Fruit fly (Drosophila melanogaster): ENCODE data around the gene p.
A peak's percentile ranks its signal among the peaks of the same experiment; 100 is the strongest.

Gene p

DNA sequence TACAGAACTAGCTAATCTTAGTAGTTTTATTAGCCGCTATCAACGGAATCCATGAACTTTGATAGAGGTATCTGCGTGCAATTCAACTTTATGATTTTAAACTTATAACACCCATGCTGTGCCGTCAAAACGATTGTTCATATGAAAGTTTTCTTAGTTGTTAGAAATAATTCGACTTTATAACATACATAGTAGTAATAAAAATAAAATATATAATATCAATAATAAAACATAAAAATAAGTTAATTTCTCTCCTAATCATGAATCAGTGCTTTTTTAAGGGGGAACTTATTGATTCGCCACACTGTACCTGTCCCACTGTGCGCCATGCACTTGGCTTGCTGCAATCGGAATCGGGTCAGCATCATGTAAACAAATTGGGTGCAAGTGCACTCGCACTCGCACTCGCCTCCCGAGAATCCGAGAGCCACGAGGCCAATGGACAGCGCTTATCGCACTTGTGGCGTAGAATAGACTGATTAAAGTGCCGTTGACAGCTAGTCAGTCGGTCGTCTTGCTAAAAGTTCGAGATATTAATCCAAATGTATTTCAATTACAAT is 41.5 kb upstream of the p start:
- TF ChIP-seq Dif (GFP tag; optimal IDR thresholded peaks at IDR 0.05; ENCODE audit: partially characterized antibody): peak; percentile 11
- TF ChIP-seq CG9705 (GFP tag; optimal IDR thresholded peaks at IDR 0.05): no peak
- peak; percentile 4 for TF ChIP-seq Hr83 (GFP tag; optimal IDR thresholded peaks at IDR 0.05; ENCODE audit: poor library complexity, severe bottlenecking)

DNA sequence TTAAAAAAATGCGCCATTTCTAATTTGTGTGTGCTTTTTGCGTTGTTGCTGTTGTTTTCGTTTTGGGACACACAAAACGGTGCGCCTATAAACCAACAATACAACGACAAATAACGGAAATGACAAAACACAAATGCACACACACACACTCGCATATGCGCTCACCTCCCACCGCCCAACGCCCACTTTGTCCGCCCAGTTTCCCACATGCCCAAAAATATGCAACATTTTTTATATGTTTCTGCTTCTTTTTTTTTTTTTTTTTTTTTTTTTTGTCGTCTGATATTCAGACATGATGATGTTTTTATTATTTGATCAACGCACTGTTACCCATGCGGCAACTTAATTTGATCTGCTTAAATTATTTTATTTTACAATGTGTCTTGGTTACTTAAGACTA is 36.7 kb upstream of the p start:
- TF ChIP-seq Hnf4 (GFP tag; optimal IDR thresholded peaks at IDR 0.05) (no peak), h (GFP tag; optimal IDR thresholded peaks at IDR 0.05) (no peak), Vsx2 (GFP tag; optimal IDR thresholded peaks at IDR 0.05; ENCODE audit: partially characterized antibody) (no peak), fru (GFP tag; optimal IDR thresholded peaks at IDR 0.05) (no peak), tai (GFP tag; optimal IDR thresholded peaks at IDR 0.05) (no peak), Sp1 (GFP tag; optimal IDR thresholded peaks at IDR 0.05) (no peak), Mio (GFP tag; optimal IDR thresholded peaks at IDR 0.05) (no peak), CrebA (GFP tag; optimal IDR thresholded peaks at IDR 0.05; ENCODE audit: borderline replicate concordance) (no peak), sage (GFP tag; optimal IDR thresholded peaks at IDR 0.05) (no peak), Jra (GFP tag; optimal IDR thresholded peaks at IDR 0.05) (no peak), OdsH (GFP tag; optimal IDR thresholded peaks at IDR 0.05) (no peak), Hr78 (GFP tag; optimal IDR thresholded peaks at IDR 0.05) (no peak), usp (GFP tag; optimal IDR thresholded peaks at IDR 0.05) (no peak), brk (GFP tag; optimal IDR thresholded peaks at IDR 0.05) (no peak), N (GFP tag; optimal IDR thresholded peaks at IDR 0.05) (no peak), Dif (GFP tag; optimal IDR thresholded peaks at IDR 0.05; ENCODE audit: partially characterized antibody) (no peak), Abd-B (GFP tag; optimal IDR thresholded peaks at IDR 0.05) (no peak)

DNA sequence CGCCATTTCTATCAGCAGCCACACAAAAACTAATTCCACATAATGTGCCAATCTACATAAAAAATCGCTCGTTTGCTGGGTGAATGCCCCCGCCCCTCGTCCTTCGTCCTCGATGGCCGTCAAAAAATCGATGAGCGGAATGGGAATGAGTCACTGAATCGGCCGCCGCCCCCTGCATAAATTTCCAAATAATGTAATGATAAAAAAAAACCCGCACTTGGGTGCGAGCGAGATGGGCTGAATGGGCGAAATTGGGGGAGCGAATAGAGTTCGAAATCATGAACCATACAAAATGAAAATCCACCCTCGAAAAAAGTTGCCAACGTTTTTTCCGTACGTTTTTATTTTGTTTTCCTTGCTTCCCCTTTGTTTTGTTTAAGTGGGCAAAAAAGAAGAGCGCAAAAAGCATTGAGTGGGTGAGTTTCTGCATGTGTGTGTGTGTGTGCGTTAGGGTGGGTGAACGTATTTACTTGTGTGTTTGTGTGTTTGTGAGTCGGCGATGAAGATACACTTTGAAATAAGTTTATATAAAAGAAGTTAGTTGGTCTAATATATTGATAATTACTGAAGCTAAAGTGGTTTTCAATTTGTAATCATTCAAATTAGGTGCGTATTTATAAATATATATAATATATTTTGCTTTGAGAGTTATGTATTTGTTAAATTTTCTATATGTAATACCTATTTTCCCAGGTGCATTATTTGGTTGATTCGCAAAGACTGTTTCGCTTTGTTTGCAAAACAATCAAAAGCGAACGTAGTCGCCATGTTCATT is 35.0 kb upstream of the p start:
- TF ChIP-seq foxo (GFP tag; optimal IDR thresholded peaks at IDR 0.05) (no peak), Rel (GFP tag; optimal IDR thresholded peaks at IDR 0.05) (no peak), Rel (tag; optimal IDR thresholded peaks at IDR 0.05) (no peak), Dif (GFP tag; optimal IDR thresholded peaks at IDR 0.05; ENCODE audit: partially characterized antibody) (no peak), Dfd (GFP tag; optimal IDR thresholded peaks at IDR 0.05) (peak; percentile 68), fru (GFP tag; optimal IDR thresholded peaks at IDR 0.05) (no peak), Vsx2 (GFP tag; optimal IDR thresholded peaks at IDR 0.05; ENCODE audit: partially characterized antibody) (no peak), tai (GFP tag; optimal IDR thresholded peaks at IDR 0.05) (no peak), Mio (GFP tag; optimal IDR thresholded peaks at IDR 0.05) (no peak), GATAd (GFP tag; optimal IDR thresholded peaks at IDR 0.05) (no peak), sage (GFP tag; optimal IDR thresholded peaks at IDR 0.05) (no peak), Sp1 (GFP tag; optimal IDR thresholded peaks at IDR 0.05) (peak; percentile 59), Hr83 (GFP tag; optimal IDR thresholded peaks at IDR 0.05; ENCODE audit: poor library complexity, severe bottlenecking) (no peak)

DNA sequence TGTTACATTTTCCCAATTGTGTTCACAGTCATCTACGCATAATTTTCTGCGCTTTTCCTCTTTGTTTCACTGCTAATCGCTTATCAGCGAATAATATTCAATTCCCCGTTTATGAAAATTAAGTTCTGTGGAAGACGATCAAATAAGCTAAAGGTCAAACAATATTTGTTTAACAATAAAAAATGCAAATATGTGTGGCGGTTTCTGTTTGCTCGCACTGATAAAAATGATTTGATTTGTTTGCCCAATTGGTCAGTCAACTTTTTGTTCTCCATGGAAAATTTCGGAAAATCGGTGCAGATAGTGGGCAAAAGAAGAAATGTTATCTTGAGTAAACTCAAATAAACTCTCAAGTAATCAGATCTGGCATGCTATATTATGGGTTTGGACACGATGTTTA is 34.2 kb upstream of the p start:
- no peak for TF ChIP-seq Rel (GFP tag; optimal IDR thresholded peaks at IDR 0.05)
- no peak for TF ChIP-seq Rel (tag; optimal IDR thresholded peaks at IDR 0.05)
- no peak for TF ChIP-seq rgr (GFP tag; optimal IDR thresholded peaks at IDR 0.05)
- no peak for TF ChIP-seq CG9705 (GFP tag; optimal IDR thresholded peaks at IDR 0.05)
- no peak for TF ChIP-seq Myc (optimal IDR thresholded peaks at IDR 0.05)
- no peak for TF ChIP-seq CG32264 (GFP tag; optimal IDR thresholded peaks at IDR 0.05)
- no peak for TF ChIP-seq Jra (GFP tag; optimal IDR thresholded peaks at IDR 0.05)
- no peak for TF ChIP-seq GATAd (GFP tag; optimal IDR thresholded peaks at IDR 0.05)
- no peak for TF ChIP-seq jim (GFP tag; optimal IDR thresholded peaks at IDR 0.05)
- TF ChIP-seq h (GFP tag; optimal IDR thresholded peaks at IDR 0.05): no peak
- no peak for TF ChIP-seq lola (GFP tag; optimal IDR thresholded peaks at IDR 0.05)
- no peak for TF ChIP-seq pan (optimal IDR thresholded peaks at IDR 0.05)
- no peak for TF ChIP-seq sage (GFP tag; optimal IDR thresholded peaks at IDR 0.05)
- no peak for TF ChIP-seq Abd-B (GFP tag; optimal IDR thresholded peaks at IDR 0.05)
- no peak for TF ChIP-seq Hr83 (GFP tag; optimal IDR thresholded peaks at IDR 0.05; ENCODE audit: poor library complexity, severe bottlenecking)
- TF ChIP-seq dsf (GFP tag; optimal IDR thresholded peaks at IDR 0.05; ENCODE audit: borderline replicate concordance): no peak
- TF ChIP-seq Hnf4 (GFP tag; optimal IDR thresholded peaks at IDR 0.05): no peak
- no peak for TF ChIP-seq sv (GFP tag; optimal IDR thresholded peaks at IDR 0.05)
